Worm (Caenorhabditis elegans) whole organism, young adult: ENCODE data around the gene Y41D4A.1.
A peak's percentile ranks its signal among the peaks of the same experiment; 100 is the strongest.

Experiments
- B0261.1 ChIP-seq: sonication (generic microtip); optimal IDR thresholded peaks from 2 replicates; lab custom pipeline; 2016; ENCODE audit warnings: mild to moderate bottlenecking, missing genetic modification characterization, moderate library complexity, missing compliant biosample characterization
- B0336.3 ChIP-seq: fragments of 200-800 bp; sonication (Bioruptor generic); IDR thresholded peaks from 2 replicates; pipeline ENCODE4 v1.3.6; 2022; ENCODE audit warnings: missing genetic modification characterization, missing compliant biosample characterization
- K12H6.12 ChIP-seq: fragments of 200-800 bp; sonication (Bioruptor generic); optimal IDR thresholded peaks from 2 replicates; lab custom pipeline; 2018; ENCODE audit warnings: mild to moderate bottlenecking, missing genetic modification characterization, missing compliant biosample characterization
- cebp-1 ChIP-seq, 2 experiments: fragments of 200-800 bp in 1 of 2; sonication (Bioruptor generic) in 1 of 2; sonication (generic microtip) in 1 of 2; IDR thresholded peaks in 1 of 2; optimal IDR thresholded peaks in 1 of 2; 2 replicates each; pipeline versions ENCODE4 v1.3.6 to Lab custom; 2017 to 2022; ENCODE audit warnings: missing compliant biosample characterization in 2 of 2, missing genetic modification characterization in 2 of 2, mild to moderate bottlenecking in 1 of 2, missing genetic modification reagents in 1 of 2, moderate library complexity in 1 of 2
- ceh-100 ChIP-seq: fragments of 200-800 bp; sonication (Bioruptor generic); IDR thresholded peaks from 2 replicates; pipeline ENCODE4 v1.3.6; 2022; ENCODE audit warnings: missing genetic modification reagents, missing genetic modification characterization, missing compliant biosample characterization
- ceh-27 ChIP-seq: fragments of 200-800 bp; sonication (Bioruptor generic); optimal IDR thresholded peaks from 2 replicates; lab custom pipeline; 2018; ENCODE audit warnings: mild to moderate bottlenecking, missing genetic modification characterization, moderate library complexity, missing compliant biosample characterization
- ceh-91 ChIP-seq: fragments of 200-800 bp; sonication (Bioruptor generic); IDR thresholded peaks from 2 replicates; pipeline ENCODE4 v1.3.6; 2022; ENCODE audit warnings: missing genetic modification reagents, missing genetic modification characterization, missing compliant biosample characterization
- die-1 ChIP-seq: sonication (generic microtip); optimal IDR thresholded peaks from 2 replicates; lab custom pipeline; 2016; ENCODE audit warnings: missing genotype, mild to moderate bottlenecking, missing genetic modification characterization, missing compliant biosample characterization
- dox-1 ChIP-seq: fragments of 200-800 bp; sonication (Bioruptor generic); IDR thresholded peaks from 2 replicates; pipeline ENCODE4 v1.3.6; 2022; ENCODE audit warnings: missing genetic modification reagents, missing genetic modification characterization, missing compliant biosample characterization
- egrh-3 ChIP-seq: fragments of 200-800 bp; sonication (Bioruptor generic); IDR thresholded peaks from 2 replicates; pipeline ENCODE4 v1.3.6; 2022; ENCODE audit warnings: missing genetic modification reagents, missing genetic modification characterization, missing compliant biosample characterization
- let-526 ChIP-seq: fragments of 200-800 bp; sonication (Bioruptor generic); IDR thresholded peaks from 2 replicates; pipeline ENCODE4 v1.3.6; 2022; ENCODE audit warnings: missing genetic modification reagents, missing genetic modification characterization, missing compliant biosample characterization
- lin-40 ChIP-seq: sonication (generic microtip); optimal IDR thresholded peaks from 2 replicates; lab custom pipeline; 2016; ENCODE audit warnings: missing genetic modification characterization, mild to moderate bottlenecking, missing compliant biosample characterization, missing genotype, missing genetic modification reagents
- mcd-1 ChIP-seq: fragments of 200-800 bp; sonication (Bioruptor generic); IDR thresholded peaks from 2 replicates; pipeline ENCODE4 v1.3.6; 2022; ENCODE audit warnings: missing genetic modification reagents, missing genetic modification characterization, missing compliant biosample characterization
- nfyb-1 ChIP-seq: fragments of 200-800 bp; sonication (Bioruptor generic); IDR thresholded peaks from 2 replicates; pipeline ENCODE4 v1.3.6; 2022; ENCODE audit warnings: missing genetic modification reagents, missing genetic modification characterization, missing compliant biosample characterization
- rcor-1 ChIP-seq: fragments of 200-800 bp; sonication (Bioruptor generic); IDR thresholded peaks from 2 replicates; pipeline ENCODE4 v1.3.6; 2022; ENCODE audit warnings: missing genetic modification reagents, missing genetic modification characterization, missing compliant biosample characterization
- snpc-1.1 ChIP-seq: sonication (generic microtip); optimal IDR thresholded peaks from 2 replicates; lab custom pipeline; 2017; ENCODE audit warnings: missing genetic modification characterization, mild to moderate bottlenecking, missing compliant biosample characterization, antibody characterized with exemption, moderate library complexity, missing genotype, missing genetic modification reagents; ENCODE audit not compliant: insufficient read depth
- snpc-4 ChIP-seq, 5 experiments: fragments of 150-350 bp in 1 of 5; sonication (generic microtip) in 4 of 5; optimal IDR thresholded peaks; 2 replicates each; lab custom pipeline; 2014 to 2018; ENCODE audit warnings: missing genetic modification characterization in 5 of 5, missing biosample characterization in 3 of 5, antibody characterized with exemption in 2 of 5, mild to moderate bottlenecking in 2 of 5, missing compliant biosample characterization in 2 of 5, missing genotype in 2 of 5, moderate library complexity in 2 of 5, missing genetic modification reagents in 1 of 5
- zfh-2 ChIP-seq: fragments of 200-800 bp; sonication (Bioruptor generic); conservative IDR thresholded peaks from 2 replicates; pipeline ENCODE4 v1.3.6; 2022; ENCODE audit warnings: missing genetic modification reagents, missing genetic modification characterization, missing compliant biosample characterization

Y41D4A.1 gene

ce11 chrIV:1824065-1824531 lies 52.2 kb downstream of the Y41D4A.1 start, which contains the start of gene cmk-1:
Gene cmk-1, plus strand, starts transcription at chrIV:1824481.
- no peak for TF ChIP-seq snpc-4 (GFP tag; optimal IDR thresholded peaks at IDR 0.05; lab: Kevin White, UChicago)
- peak in 1 of 4 experiments; percentile 17 for TF ChIP-seq snpc-4 (tag; optimal IDR thresholded peaks at IDR 0.05; lab: Kevin White, UChicago)
- no peak for TF ChIP-seq B0261.1
- peak; percentile 27; the same call in 1 of the 2 replicates for TF ChIP-seq mcd-1
- TF ChIP-seq let-526 (GFP tag; lab: Robert Waterston, UW): no peak
- 0 out of 2 replicates have a peak, but pooled peaks have one; percentile 7 for TF ChIP-seq rcor-1 (GFP tag; lab: Robert Waterston, UW)
- peak; percentile 96 for TF ChIP-seq zfh-2 (GFP tag; lab: Robert Waterston, UW)
- TF ChIP-seq lin-40: peak; percentile 34
- TF ChIP-seq dox-1 (GFP tag; lab: Robert Waterston, UW): 0 out of 2 replicates have a peak, but pooled peaks have one; percentile 10
- TF ChIP-seq snpc-1.1 (tag; lab: Kevin White, UChicago): no peak
- no peak for TF ChIP-seq ceh-100
- TF ChIP-seq B0336.3 (GFP tag; lab: Robert Waterston, UW): peak; percentile 15; the same call in 1 of the 2 replicates
- no peak for TF ChIP-seq cebp-1 (GFP tag; IDR thresholded peaks at IDR 0.05; lab: Robert Waterston, UW)
- peak; percentile 53 for TF ChIP-seq cebp-1 (tag; optimal IDR thresholded peaks at IDR 0.05; lab: Kevin White, UChicago)
- TF ChIP-seq ceh-27 (GFP tag; lab: Kevin White, UChicago): peak; percentile 51
- no peak for TF ChIP-seq ceh-91 (GFP tag; lab: Robert Waterston, UW)
- TF ChIP-seq egrh-3 (GFP tag; lab: Robert Waterston, UW): peak; percentile 31
- TF ChIP-seq K12H6.12 (tag; lab: Kevin White, UChicago): peak; percentile 69
- TF ChIP-seq nfyb-1 (GFP tag; lab: Robert Waterston, UW): no peak
- no peak for TF ChIP-seq die-1 (tag; lab: Kevin White, UChicago)
